Worm (Caenorhabditis elegans) whole organism, L1 larva: ENCODE measurements around the gene ZK381.8.

Experiments used
- F16B12.6 ChIP-seq: fragments of 150-350 bp; optimal IDR thresholded peaks from 2 replicates; lab custom pipeline; 2014; ENCODE audit warnings: missing biosample characterization, missing genetic modification characterization
- aly-2 ChIP-seq: fragments of 150-350 bp; optimal IDR thresholded peaks from 2 replicates; lab custom pipeline; 2014; ENCODE audit warnings: missing biosample characterization, missing genetic modification characterization
- elt-3 ChIP-seq, 6 experiments: fragments of 150-350 bp in 1 of 6; sonication (generic microtip); optimal IDR thresholded peaks; 2 replicates each; lab custom pipeline; 2017 to 2018; ENCODE audit warnings: missing biosample characterization in 6 of 6, missing genetic modification characterization in 6 of 6, inconsistent platforms in 1 of 6
- lin-13 ChIP-seq: fragments of 150-350 bp; optimal IDR thresholded peaks from 2 replicates; lab custom pipeline; 2014; ENCODE audit warnings: missing biosample characterization, missing genetic modification reagents, missing genetic modification characterization
- lin-39 ChIP-seq: fragments of 150-350 bp; optimal IDR thresholded peaks from 2 replicates; lab custom pipeline; 2014; ENCODE audit warnings: missing biosample characterization, missing genetic modification reagents, missing genetic modification characterization
- lir-3 ChIP-seq: sonication (generic microtip); optimal IDR thresholded peaks from 2 replicates; lab custom pipeline; 2016; ENCODE audit warnings: mild to moderate bottlenecking, missing genetic modification characterization, moderate library complexity, missing compliant biosample characterization; ENCODE audit not compliant: poor library complexity
- nhr-12 ChIP-seq: sonication (generic microtip); optimal IDR thresholded peaks from 2 replicates; lab custom pipeline; 2017; ENCODE audit warnings: missing biosample characterization, missing genetic modification characterization
- nhr-20 ChIP-seq: sonication (generic microtip); optimal IDR thresholded peaks from 2 replicates; lab custom pipeline; 2016; ENCODE audit warnings: mild to moderate bottlenecking, missing genetic modification characterization, missing compliant biosample characterization
- sptf-1 ChIP-seq: fragments of 150-350 bp; optimal IDR thresholded peaks from 2 replicates; lab custom pipeline; 2014; ENCODE audit warnings: missing biosample characterization, missing genetic modification characterization

- TF ChIP-seq F16B12.6 (tag; lab: Kevin White, UChicago) (no peak), nhr-12 (tag; lab: Kevin White, UChicago) (no peak), elt-3 (tag; optimal IDR thresholded peaks at IDR 0.05; lab: Kevin White, UChicago) (no peak), aly-2 (tag; lab: Kevin White, UChicago) (no peak), lir-3 (tag; lab: Kevin White, UChicago) (no peak), sptf-1 (no peak), lin-39 (tag; lab: Kevin White, UChicago) (no peak), lin-13 (GFP tag; lab: Kevin White, UChicago) (no peak), nhr-20 (no peak)
Measured at ce11 chrIV:6970271-6970670, at the start of gene ZK381.8.
